Worm (Caenorhabditis elegans): ENCODE results near the gene CD4.1.
A peak's percentile ranks its signal among the peaks of the same experiment; 100 is the strongest.

CD4.1 gene

DNA sequence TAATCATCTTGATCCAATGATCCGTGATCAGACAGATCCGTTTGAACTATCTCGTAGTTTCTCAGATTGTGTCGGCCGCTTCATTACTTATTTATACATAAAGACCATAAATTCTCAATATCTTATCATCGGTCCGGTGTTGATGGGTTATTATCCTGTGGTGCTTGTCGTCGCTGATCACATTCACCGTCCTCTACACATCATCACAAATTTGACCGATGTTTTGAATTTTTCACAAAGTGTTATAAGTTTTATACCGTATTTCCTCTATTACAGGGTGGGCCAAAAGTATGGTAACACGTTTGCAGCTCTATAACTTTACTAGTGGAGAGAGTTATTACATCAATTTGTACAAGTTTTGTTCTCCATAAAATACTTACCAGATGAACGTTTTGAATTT is 18.4 kb upstream of the CD4.1 start:
- TF ChIP-seq unc-55 (GFP tag; optimal IDR thresholded peaks at IDR 0.05) (no peak), dmd-4 (tag; optimal IDR thresholded peaks at IDR 0.05) (no peak), elt-1 (tag; optimal IDR thresholded peaks at IDR 0.05) (no peak), ceh-16 (tag; optimal IDR thresholded peaks at IDR 0.05) (no peak), nhr-23 (tag; optimal IDR thresholded peaks at IDR 0.05) (no peak), nhr-77 (tag; optimal IDR thresholded peaks at IDR 0.05) (no peak)

DNA sequence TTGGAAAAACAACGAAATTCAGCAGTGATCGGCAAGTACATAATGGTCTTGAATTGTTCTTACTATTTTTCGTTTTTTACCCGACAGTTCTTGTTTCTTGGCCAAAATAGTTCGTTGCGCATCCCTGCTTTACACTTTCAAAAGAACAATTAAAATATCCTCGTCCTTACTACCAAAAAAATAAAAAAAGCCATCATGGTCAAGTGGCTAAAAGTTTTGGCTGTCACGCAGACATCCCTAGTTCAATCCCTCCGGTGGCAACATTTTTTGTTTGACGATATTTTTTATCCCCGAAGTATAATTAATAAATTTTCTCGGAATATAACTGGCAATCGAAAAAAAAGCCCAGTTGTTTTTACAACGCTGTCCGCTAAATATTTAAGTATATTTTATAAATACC is 14.5 kb upstream of the CD4.1 start:
- TF ChIP-seq nhr-11 (tag; optimal IDR thresholded peaks at IDR 0.05), result no peak
- no peak for TF ChIP-seq unc-62 (GFP tag; optimal IDR thresholded peaks at IDR 0.05)
- no peak for TF ChIP-seq unc-39 (tag; optimal IDR thresholded peaks at IDR 0.05)
- TF ChIP-seq aly-2 (tag; optimal IDR thresholded peaks at IDR 0.05), result no peak
- no peak for TF ChIP-seq nhr-77 (tag; optimal IDR thresholded peaks at IDR 0.05)
- no peak for TF ChIP-seq nhr-12 (tag; optimal IDR thresholded peaks at IDR 0.05)
- TF ChIP-seq alr-1 (tag; optimal IDR thresholded peaks at IDR 0.05), result no peak
- no peak for TF ChIP-seq ztf-1 (GFP tag; conservative IDR thresholded peaks at IDR 0.05)
- TF ChIP-seq nhr-237 (tag; optimal IDR thresholded peaks at IDR 0.05), result no peak
- no peak for TF ChIP-seq ZK546.5 (tag; optimal IDR thresholded peaks at IDR 0.05)
- no peak for TF ChIP-seq nhr-21 (tag; optimal IDR thresholded peaks at IDR 0.05)
- no peak for TF ChIP-seq peb-1 (tag; optimal IDR thresholded peaks at IDR 0.05)
- TF ChIP-seq lin-39 (tag; optimal IDR thresholded peaks at IDR 0.05), result no peak
- no peak for TF ChIP-seq zag-1 (tag; optimal IDR thresholded peaks at IDR 0.05)
- no peak for TF ChIP-seq elt-3 (tag; optimal IDR thresholded peaks at IDR 0.05)
- TF ChIP-seq F13H6.1 (tag; optimal IDR thresholded peaks at IDR 0.05), result no peak
- TF ChIP-seq elt-1 (tag; optimal IDR thresholded peaks at IDR 0.05), result no peak
- no peak for TF ChIP-seq mbf-1 (tag; optimal IDR thresholded peaks at IDR 0.05)

DNA sequence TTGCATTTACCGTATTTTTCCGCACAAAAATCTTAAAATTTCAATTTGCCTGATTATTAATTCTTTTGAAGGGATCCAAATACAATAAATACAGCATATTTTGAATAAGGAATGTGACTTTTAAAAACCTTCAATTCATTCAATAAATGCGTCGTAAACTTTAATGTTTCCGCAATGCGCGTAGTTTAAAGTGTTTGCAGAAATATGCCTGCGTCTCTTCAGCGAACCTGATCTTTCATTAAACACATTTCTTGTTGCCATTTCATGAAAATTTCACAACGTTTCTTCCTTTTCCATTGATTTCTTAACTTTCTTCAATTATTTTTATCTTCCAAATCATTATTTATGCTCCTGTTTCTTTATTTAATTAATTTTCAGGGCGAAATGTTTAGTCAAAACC is 14.0 kb upstream of the CD4.1 start, which contains the start of gene vps-37:
TSS of gene vps-37 (plus strand) at position 378 of the 400 bp plus-strand sequence.
- TF ChIP-seq ZK546.5 (tag; optimal IDR thresholded peaks at IDR 0.05) (no peak), sma-3 (GFP tag; optimal IDR thresholded peaks at IDR 0.05) (peak; percentile 47), unc-62 (GFP tag; optimal IDR thresholded peaks at IDR 0.05) (no peak), blmp-1 (tag; optimal IDR thresholded peaks at IDR 0.05; ENCODE audit: insufficient read depth) (peak; percentile 17), sma-9 (GFP tag; optimal IDR thresholded peaks at IDR 0.05) (peak; percentile 84), sma-9 (tag; optimal IDR thresholded peaks at IDR 0.05) (no peak), skn-1 (tag; optimal IDR thresholded peaks at IDR 0.05) (no peak), zag-1 (tag; optimal IDR thresholded peaks at IDR 0.05) (peak; percentile 69), crh-2 (tag; optimal IDR thresholded peaks at IDR 0.05) (peak; percentile 88), unc-55 (GFP tag; optimal IDR thresholded peaks at IDR 0.05) (peak; percentile 91), elt-1 (tag; optimal IDR thresholded peaks at IDR 0.05) (no peak), nhr-77 (tag; optimal IDR thresholded peaks at IDR 0.05) (peak; percentile 45), sem-4 (tag; optimal IDR thresholded peaks at IDR 0.05) (peak; percentile 81), snpc-4 (tag; optimal IDR thresholded peaks at IDR 0.05) (peak; percentile 81), nhr-21 (tag; optimal IDR thresholded peaks at IDR 0.05) (peak; percentile 78), ztf-1 (GFP tag; conservative IDR thresholded peaks at IDR 0.05) (no peak), ztf-4 (tag; optimal IDR thresholded peaks at IDR 0.05) (peak; percentile 57), aly-2 (tag; optimal IDR thresholded peaks at IDR 0.05) (no peak), fos-1 (tag; optimal IDR thresholded peaks at IDR 0.05) (peak; percentile 60), C34F6.9 (tag; optimal IDR thresholded peaks at IDR 0.05) (peak; percentile 86), mbf-1 (tag; optimal IDR thresholded peaks at IDR 0.05) (no peak), lin-13 (GFP tag; optimal IDR thresholded peaks at IDR 0.05) (peak; percentile 90), ceh-16 (tag; optimal IDR thresholded peaks at IDR 0.05) (no peak), lsy-2 (tag; optimal IDR thresholded peaks at IDR 0.05) (peak; percentile 81 to 94), dmd-4 (tag; optimal IDR thresholded peaks at IDR 0.05) (no peak), Y55F3AM.14 (GFP tag; optimal IDR thresholded peaks at IDR 0.05) (no peak), ceh-82 (tag; optimal IDR thresholded peaks at IDR 0.05) (no peak), F13H6.1 (tag; optimal IDR thresholded peaks at IDR 0.05) (peak; percentile 78), nhr-23 (tag; optimal IDR thresholded peaks at IDR 0.05) (no peak), nhr-129 (tag; optimal IDR thresholded peaks at IDR 0.05) (peak; percentile 80), elt-3 (tag; optimal IDR thresholded peaks at IDR 0.05) (no peak), gmeb-1 (tag; optimal IDR thresholded peaks at IDR 0.05) (peak; percentile 86), egl-27 (tag; optimal IDR thresholded peaks at IDR 0.05) (peak; percentile 46), nhr-25 (tag; optimal IDR thresholded peaks at IDR 0.05) (peak; percentile 80), nhr-6 (tag; optimal IDR thresholded peaks at IDR 0.05) (peak; percentile 82), mab-5 (tag; optimal IDR thresholded peaks at IDR 0.05) (peak; percentile 70), ztf-11 (tag; optimal IDR thresholded peaks at IDR 0.05) (no peak), alr-1 (tag; optimal IDR thresholded peaks at IDR 0.05) (no peak), unc-39 (tag; optimal IDR thresholded peaks at IDR 0.05) (no peak), nhr-237 (tag; optimal IDR thresholded peaks at IDR 0.05) (no peak), lin-11 (tag; optimal IDR thresholded peaks at IDR 0.05) (no peak), nhr-12 (tag; optimal IDR thresholded peaks at IDR 0.05) (no peak)
